Fruit fly (Drosophila melanogaster) whole organism, embryonic: ENCODE results near the gene CG17377.
A peak's percentile ranks its signal among the peaks of the same experiment; 100 is the strongest.

Experiments used
- B-H1 ChIP-seq: fragments of 200-800 bp; sonication (Bioruptor generic); IDR thresholded peaks from 3 replicates; pipeline ENCODE4 v1.3.6; 2022; ENCODE audit warnings: missing biosample characterization, missing genetic modification characterization
- CG10147 ChIP-seq: fragments of 200-800 bp; sonication (Bioruptor generic); optimal IDR thresholded peaks from 2 replicates; lab custom pipeline; 2019; ENCODE audit warnings: missing biosample characterization, mild to moderate bottlenecking, missing genetic modification characterization, moderate library complexity
- CG11085 ChIP-seq: fragments of 200-800 bp; sonication (Bioruptor generic); IDR thresholded peaks from 2 replicates; pipeline ENCODE4 v1.3.6; 2022; ENCODE audit warnings: missing biosample characterization, missing genetic modification characterization
- CG11695 ChIP-seq: fragments of 200-800 bp; sonication (Bioruptor generic); IDR thresholded peaks from 3 replicates; pipeline ENCODE4 v1.3.6; 2022; ENCODE audit warnings: missing biosample characterization, missing genetic modification characterization
- CG11723 ChIP-seq: fragments of 200-800 bp; sonication (Bioruptor generic); optimal IDR thresholded peaks from 2 replicates; lab custom pipeline; 2017; ENCODE audit warnings: missing biosample characterization, mild to moderate bottlenecking, missing genetic modification characterization
- CG12744 ChIP-seq: fragments of 200-800 bp; sonication (Bioruptor generic); optimal IDR thresholded peaks from 2 replicates; lab custom pipeline; 2016; ENCODE audit warnings: missing biosample characterization, missing genetic modification characterization
- CG14050 ChIP-seq: fragments of 200-800 bp; sonication (Bioruptor generic); IDR thresholded peaks from 3 replicates; pipeline ENCODE4 v1.3.6; 2022; ENCODE audit warnings: missing biosample characterization, missing genetic modification characterization
- CG14441 ChIP-seq: fragments of 200-800 bp; sonication (Bioruptor generic); IDR thresholded peaks from 2 replicates; pipeline ENCODE4 v1.3.6; 2022; ENCODE audit warnings: missing biosample characterization, missing genetic modification characterization
- CG14965 ChIP-seq: fragments of 200-800 bp; sonication (Bioruptor generic); optimal IDR thresholded peaks from 2 replicates; lab custom pipeline; 2016; ENCODE audit warnings: missing biosample characterization, missing genetic modification characterization, borderline replicate concordance
- CG15479 ChIP-seq: fragments of 200-800 bp; sonication (Bioruptor generic); optimal IDR thresholded peaks from 3 replicates; lab custom pipeline; 2019; ENCODE audit warnings: missing biosample characterization, mild to moderate bottlenecking, missing genetic modification characterization, moderate library complexity
- CG18262 ChIP-seq: fragments of 200-800 bp; optimal IDR thresholded peaks from 3 replicates; lab custom pipeline; 2019; ENCODE audit warnings: missing biosample characterization, mild to moderate bottlenecking, missing genetic modification characterization, moderate library complexity
- CG18619 ChIP-seq: fragments of 200-800 bp; sonication (Bioruptor generic); optimal IDR thresholded peaks from 3 replicates; lab custom pipeline; 2017; ENCODE audit warnings: missing biosample characterization, mild to moderate bottlenecking, missing genetic modification characterization
- CG2120 ChIP-seq: fragments of 200-800 bp; sonication (Bioruptor generic); optimal IDR thresholded peaks from 3 replicates; lab custom pipeline; 2016; ENCODE audit warnings: missing biosample characterization, missing genetic modification characterization
- CG2129 ChIP-seq: fragments of 200-800 bp; sonication (Bioruptor generic); IDR thresholded peaks from 2 replicates; pipeline ENCODE4 v1.3.6; 2022; ENCODE audit warnings: missing biosample characterization, missing genetic modification characterization; ENCODE audit not compliant: partially characterized antibody
- CG2199 ChIP-seq: fragments of 200-800 bp; sonication (Bioruptor generic); IDR thresholded peaks from 3 replicates; pipeline ENCODE4 v1.3.6; 2022; ENCODE audit warnings: missing biosample characterization, missing genetic modification characterization
- CG30431 ChIP-seq: fragments of 200-800 bp; sonication (Bioruptor generic); optimal IDR thresholded peaks from 2 replicates; lab custom pipeline; 2017; ENCODE audit warnings: missing biosample characterization, missing genetic modification characterization
- CG34376 ChIP-seq: fragments of 200-800 bp; sonication (Bioruptor generic); optimal IDR thresholded peaks from 2 replicates; lab custom pipeline; 2018; ENCODE audit warnings: missing biosample characterization, mild to moderate bottlenecking, missing genetic modification characterization
- CG4282 ChIP-seq: fragments of 200-800 bp; sonication (Bioruptor generic); optimal IDR thresholded peaks from 2 replicates; lab custom pipeline; 2016; ENCODE audit warnings: missing biosample characterization, missing genetic modification characterization
- CG43689 ChIP-seq: fragments of 200-800 bp; sonication (Bioruptor generic); IDR thresholded peaks from 2 replicates; pipeline ENCODE4 v1.3.6; 2022; ENCODE audit warnings: missing biosample characterization, missing genetic modification characterization
- CG5245 ChIP-seq: fragments of 200-800 bp; sonication (Bioruptor generic); optimal IDR thresholded peaks from 3 replicates; lab custom pipeline; 2016; ENCODE audit warnings: missing biosample characterization, missing genetic modification characterization
- CG9437 ChIP-seq: fragments of 200-800 bp; sonication (Bioruptor generic); optimal IDR thresholded peaks from 2 replicates; lab custom pipeline; 2018; ENCODE audit warnings: missing biosample characterization, mild to moderate bottlenecking, missing genetic modification characterization
- Dbx ChIP-seq: fragments of 200-800 bp; sonication (Bioruptor generic); IDR thresholded peaks from 3 replicates; pipeline ENCODE4 v1.3.6; 2022; ENCODE audit warnings: missing biosample characterization, missing genetic modification characterization
- Dek ChIP-seq: fragments of 200-800 bp; sonication (Bioruptor generic); optimal IDR thresholded peaks from 3 replicates; lab custom pipeline; 2019; ENCODE audit warnings: missing biosample characterization, mild to moderate bottlenecking, missing genetic modification characterization, moderate library complexity
- E2f1 ChIP-seq: fragments of 200-800 bp; sonication (Bioruptor generic); IDR thresholded peaks from 2 replicates; pipeline ENCODE4 v1.3.6; 2022; ENCODE audit warnings: missing biosample characterization, missing genetic modification characterization
- Hr51 ChIP-seq, 2 experiments: fragments of 200-800 bp; sonication (Bioruptor generic); optimal IDR thresholded peaks; 2 replicates in 1 of 2; 3 replicates in 1 of 2; lab custom pipeline; 2016 to 2018; ENCODE audit warnings: missing biosample characterization in 2 of 2, missing genetic modification characterization in 2 of 2, mild to moderate bottlenecking in 1 of 2, moderate library complexity in 1 of 2
- Oaz ChIP-seq: fragments of 200-800 bp; sonication (Bioruptor generic); IDR thresholded peaks from 2 replicates; pipeline ENCODE4 v1.3.6; 2022; ENCODE audit warnings: missing biosample characterization, missing genetic modification characterization
- Opbp ChIP-seq: fragments of 200-800 bp; sonication (Bioruptor generic); IDR thresholded peaks from 3 replicates; pipeline ENCODE4 v1.3.6; 2022; ENCODE audit warnings: missing biosample characterization, missing genetic modification characterization; ENCODE audit not compliant: partially characterized antibody
- PHDP ChIP-seq: fragments of 200-800 bp; sonication (Bioruptor generic); optimal IDR thresholded peaks from 3 replicates; lab custom pipeline; 2018; ENCODE audit warnings: missing biosample characterization, mild to moderate bottlenecking, missing genetic modification characterization, moderate library complexity
- Side ChIP-seq: fragments of 200-800 bp; sonication (Bioruptor generic); optimal IDR thresholded peaks from 2 replicates; lab custom pipeline; 2016; ENCODE audit warnings: missing biosample characterization, missing genetic modification characterization
- Sox102F ChIP-seq: fragments of 200-800 bp; sonication (Bioruptor generic); optimal IDR thresholded peaks from 2 replicates; lab custom pipeline; 2018; ENCODE audit warnings: missing biosample characterization, mild to moderate bottlenecking, missing genetic modification characterization, moderate library complexity
- ab ChIP-seq: fragments of 200-800 bp; sonication (Bioruptor generic); optimal IDR thresholded peaks from 2 replicates; lab custom pipeline; 2016; ENCODE audit warnings: missing biosample characterization, missing genetic modification characterization
- ase ChIP-seq: fragments of 200-800 bp; sonication (Bioruptor generic); IDR thresholded peaks from 3 replicates; pipeline ENCODE4 v1.3.6; 2022; ENCODE audit warnings: missing biosample characterization, missing genetic modification characterization
- crol ChIP-seq: fragments of 200-800 bp; sonication (Bioruptor generic); IDR thresholded peaks from 2 replicates; pipeline ENCODE4 v1.3.6; 2022; ENCODE audit warnings: missing biosample characterization, missing genetic modification characterization
- grau ChIP-seq: fragments of 200-800 bp; optimal IDR thresholded peaks from 3 replicates; lab custom pipeline; 2019; ENCODE audit warnings: missing biosample characterization, mild to moderate bottlenecking, missing genetic modification characterization, moderate library complexity
- gsb-n ChIP-seq: fragments of 200-800 bp; sonication (Bioruptor generic); optimal IDR thresholded peaks from 3 replicates; lab custom pipeline; 2018; ENCODE audit warnings: missing biosample characterization, mild to moderate bottlenecking, missing genetic modification characterization
- ham ChIP-seq: fragments of 200-800 bp; sonication (Bioruptor generic); IDR thresholded peaks from 2 replicates; pipeline ENCODE4 v1.3.6; 2022; ENCODE audit warnings: missing biosample characterization, missing genetic modification characterization
- ken ChIP-seq: fragments of 200-800 bp; sonication (Bioruptor generic); IDR thresholded peaks from 3 replicates; pipeline ENCODE4 v1.3.6; 2022; ENCODE audit warnings: missing biosample characterization, missing genetic modification characterization
- p53 ChIP-seq: fragments of 200-800 bp; sonication (Bioruptor generic); optimal IDR thresholded peaks from 2 replicates; lab custom pipeline; 2016; ENCODE audit warnings: missing biosample characterization, missing genetic modification characterization
- peb ChIP-seq: fragments of 200-800 bp; sonication (Bioruptor generic); IDR thresholded peaks from 2 replicates; pipeline ENCODE4 v1.3.6; 2022; ENCODE audit warnings: missing biosample characterization, missing genetic modification characterization
- phol ChIP-seq: fragments of 200-800 bp; sonication (Bioruptor generic); optimal IDR thresholded peaks from 3 replicates; lab custom pipeline; 2018; ENCODE audit warnings: missing biosample characterization, mild to moderate bottlenecking, missing genetic modification characterization, moderate library complexity
- repo ChIP-seq: fragments of 200-800 bp; sonication (Bioruptor generic); optimal IDR thresholded peaks from 2 replicates; lab custom pipeline; 2016; ENCODE audit warnings: missing biosample characterization, missing genetic modification characterization
- rib ChIP-seq: fragments of 200-800 bp; sonication (Bioruptor generic); IDR thresholded peaks from 2 replicates; pipeline ENCODE4 v1.3.6; 2022; ENCODE audit warnings: missing biosample characterization, missing genetic modification characterization
- shn ChIP-seq: fragments of 200-800 bp; sonication (Bioruptor generic); optimal IDR thresholded peaks from 3 replicates; lab custom pipeline; 2016; ENCODE audit warnings: missing biosample characterization, missing genetic modification characterization
- sim ChIP-seq: fragments of 200-800 bp; sonication (Bioruptor generic); IDR thresholded peaks from 2 replicates; pipeline ENCODE4 v1.3.6; 2022; ENCODE audit warnings: missing biosample characterization, missing genetic modification characterization
- sob ChIP-seq: fragments of 200-800 bp; sonication (Bioruptor generic); IDR thresholded peaks from 2 replicates; pipeline ENCODE4 v1.3.6; 2022; ENCODE audit warnings: missing biosample characterization, missing genetic modification characterization
- sr ChIP-seq: fragments of 200-800 bp; sonication (Bioruptor generic); IDR thresholded peaks from 3 replicates; pipeline ENCODE4 v1.3.6; 2022; ENCODE audit warnings: missing biosample characterization, missing genetic modification characterization
- ssp ChIP-seq: fragments of 200-800 bp; sonication (Bioruptor generic); IDR thresholded peaks from 2 replicates; pipeline ENCODE4 v1.3.6; 2022; ENCODE audit warnings: missing biosample characterization, missing genetic modification characterization
- tio ChIP-seq: fragments of 200-800 bp; sonication (Bioruptor generic); optimal IDR thresholded peaks from 2 replicates; lab custom pipeline; 2017; ENCODE audit warnings: missing biosample characterization, missing genetic modification characterization, inconsistent platforms
- trh ChIP-seq: fragments of 200-800 bp; sonication (Bioruptor generic); optimal IDR thresholded peaks from 2 replicates; lab custom pipeline; 2016; ENCODE audit warnings: missing biosample characterization, missing genetic modification characterization
- unc-4 ChIP-seq: fragments of 200-800 bp; sonication (Bioruptor generic); IDR thresholded peaks from 2 replicates; pipeline ENCODE4 v1.3.6; 2022; ENCODE audit warnings: missing biosample characterization, missing genetic modification characterization; ENCODE audit not compliant: partially characterized antibody
- wor ChIP-seq: fragments of 200-800 bp; sonication (Bioruptor generic); IDR thresholded peaks from 2 replicates; pipeline ENCODE4 v1.3.6; 2022; ENCODE audit warnings: missing biosample characterization, missing genetic modification characterization
- yki ChIP-seq: fragments of >200 bp; optimal IDR thresholded peaks from 3 replicates; lab custom pipeline; 2018

The CG17377 gene

DNA sequence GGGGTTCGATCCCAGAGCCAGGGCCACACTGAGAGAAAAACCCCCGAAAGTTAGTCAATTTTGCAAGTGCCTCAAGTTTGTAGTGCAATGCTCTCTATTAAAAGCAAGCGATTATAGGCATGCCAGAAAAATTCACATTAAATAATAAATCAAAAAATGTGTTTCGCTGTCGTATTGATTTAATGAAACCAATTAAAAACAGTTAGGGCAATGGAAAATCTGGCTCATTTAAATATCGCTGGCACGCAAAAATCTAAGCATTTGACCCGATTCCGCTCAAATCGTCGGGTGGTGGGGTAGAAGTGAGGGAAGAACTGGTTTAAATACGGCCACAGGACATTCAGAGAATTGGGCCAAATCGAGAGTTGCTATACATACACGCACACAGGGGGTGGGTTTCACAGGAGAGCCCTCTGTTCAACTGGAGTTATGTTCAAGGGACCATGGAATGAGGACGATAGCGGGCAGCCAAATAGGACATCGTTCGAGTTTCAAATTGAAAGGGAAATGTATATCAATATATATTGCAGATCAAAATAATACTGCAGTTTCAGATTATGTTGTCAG, 7.6 kb downstream of the CG17377 start (continued):
- TF ChIP-seq shn (GFP tag; lab: Kevin White, UChicago) (peak; percentile 21), crol (GFP tag; lab: Robert Waterston, UW) (peak; percentile 55), CG14050 (GFP tag; lab: Robert Waterston, UW) (no peak), Hr51 (GFP tag; optimal IDR thresholded peaks at IDR 0.05; lab: Kevin White, UChicago) (peak in 1 of 2 experiments; percentile 29), sob (no peak), tio (GFP tag; lab: Kevin White, UChicago) (no peak), Side (peak; percentile 24), ab (GFP tag; lab: Kevin White, UChicago) (no peak), CG14965 (no peak), ken (GFP tag; lab: Robert Waterston, UW) (no peak), CG11695 (GFP tag; lab: Robert Waterston, UW) (no peak), ase (GFP tag; lab: Robert Waterston, UW) (no peak), CG34376 (no peak), repo (GFP tag; lab: Kevin White, UChicago) (peak; percentile 8), CG9437 (GFP tag; lab: Kevin White, UChicago) (no peak), CG2129 (GFP tag; lab: Robert Waterston, UW) (no peak), gsb-n (tag; lab: Kevin White, UChicago) (peak; percentile 28), ssp (GFP tag; lab: Robert Waterston, UW) (no peak), CG43689 (GFP tag; lab: Robert Waterston, UW) (no peak), peb (GFP tag; lab: Robert Waterston, UW) (no peak), CG11085 (GFP tag; lab: Robert Waterston, UW) (no peak), CG11723 (no peak), CG2120 (no peak), Opbp (GFP tag; lab: Robert Waterston, UW) (no peak), rib (no peak), phol (tag; lab: Kevin White, UChicago) (peak; percentile 24), CG4282 (GFP tag; lab: Kevin White, UChicago) (no peak), B-H1 (no peak), E2f1 (GFP tag; lab: Robert Waterston, UW) (0 out of 2 replicates have a peak, but pooled peaks have one; percentile 28), CG10147 (GFP tag; lab: Kevin White, UChicago) (peak; percentile 45), PHDP (tag; lab: Kevin White, UChicago) (no peak), yki (lab: Kevin White, UChicago) (no peak), trh (no peak), Dbx (no peak), ham (no peak), Dek (no peak), CG5245 (no peak), CG14441 (no peak), CG18619 (no peak), p53 (GFP tag; lab: Kevin White, UChicago) (no peak), CG18262 (tag; lab: Kevin White, UChicago) (peak; percentile 5), grau (tag; lab: Kevin White, UChicago) (peak; percentile 19), sim (GFP tag; lab: Robert Waterston, UW) (0 out of 2 replicates have a peak, but pooled peaks have one; percentile 43), CG30431 (GFP tag; lab: Kevin White, UChicago) (peak; percentile 31), wor (GFP tag; lab: Robert Waterston, UW) (no peak), Sox102F (GFP tag; lab: Kevin White, UChicago) (peak; percentile 32), Oaz (GFP tag; lab: Robert Waterston, UW) (no peak), CG2199 (GFP tag; lab: Robert Waterston, UW) (no peak), CG15479 (GFP tag; lab: Kevin White, UChicago) (no peak), sr (GFP tag; lab: Robert Waterston, UW) (no peak), unc-4 (GFP tag; lab: Robert Waterston, UW) (no peak), CG12744 (peak; percentile 28)
